Fruit fly (Drosophila melanogaster): Measurements from ENCODE around the gene ball.

DNA sequence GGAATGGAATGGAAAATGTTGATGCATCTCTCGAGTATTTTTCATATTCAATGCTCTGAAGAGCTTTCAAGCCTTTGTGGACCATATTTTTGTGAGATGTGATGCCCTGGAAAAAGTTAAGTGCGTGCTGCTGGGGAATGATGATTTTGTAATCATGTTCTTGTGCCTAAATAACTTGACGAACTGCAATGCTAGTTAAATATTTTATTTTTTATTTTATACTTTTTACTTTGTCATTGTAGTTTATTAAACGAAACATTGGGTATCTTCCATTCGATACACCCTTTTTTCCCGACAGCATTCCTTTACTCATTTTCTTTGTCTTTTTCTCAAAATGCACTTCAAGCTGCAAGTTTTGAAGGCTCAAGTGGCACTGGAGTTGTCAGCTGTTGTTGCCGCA, 33.4 kb upstream of the ball start:
- no peak for TF ChIP-seq CG7045 (GFP tag; optimal IDR thresholded peaks at IDR 0.05)
- TF ChIP-seq Mnt (GFP tag; optimal IDR thresholded peaks at IDR 0.05) = no peak
- TF ChIP-seq CG33017 (tag; optimal IDR thresholded peaks at IDR 0.05) = no peak
- TF ChIP-seq CG11617 (GFP tag; optimal IDR thresholded peaks at IDR 0.05) = no peak
- TF ChIP-seq tj (GFP tag; optimal IDR thresholded peaks at IDR 0.05) = no peak
- TF ChIP-seq cnc (optimal IDR thresholded peaks at IDR 0.05) = no peak
- no peak for TF ChIP-seq Clk (GFP tag; optimal IDR thresholded peaks at IDR 0.05)

Measured in whole organism, adult.